Worm (Caenorhabditis elegans) whole organism, L1 larva: ENCODE results near the gene pid-5.
A peak's percentile ranks its signal among the peaks of the same experiment; 100 is the strongest.

Source experiments
- C16A3.4 ChIP-seq: fragments of 150-350 bp; optimal IDR thresholded peaks from 2 replicates; lab custom pipeline; 2014; ENCODE audit warnings: missing biosample characterization, missing genetic modification characterization
- fkh-10 ChIP-seq: sonication (generic microtip); optimal IDR thresholded peaks from 2 replicates; lab custom pipeline; 2017; ENCODE audit warnings: missing biosample characterization, missing genetic modification reagents, missing genetic modification characterization
- lin-13 ChIP-seq: fragments of 150-350 bp; optimal IDR thresholded peaks from 2 replicates; lab custom pipeline; 2014; ENCODE audit warnings: missing biosample characterization, missing genetic modification reagents, missing genetic modification characterization
- mdl-1 ChIP-seq, 2 experiments: fragments of 150-350 bp; optimal IDR thresholded peaks; 2 replicates each; lab custom pipeline; 2014 to 2017; ENCODE audit warnings: missing biosample characterization in 2 of 2, missing genetic modification characterization in 2 of 2, inconsistent platforms in 1 of 2
- nhr-12 ChIP-seq: sonication (generic microtip); optimal IDR thresholded peaks from 2 replicates; lab custom pipeline; 2017; ENCODE audit warnings: missing biosample characterization, missing genetic modification characterization
- nhr-20 ChIP-seq: sonication (generic microtip); optimal IDR thresholded peaks from 2 replicates; lab custom pipeline; 2016; ENCODE audit warnings: mild to moderate bottlenecking, missing genetic modification characterization, missing compliant biosample characterization
- nhr-84 ChIP-seq: sonication (generic microtip); optimal IDR thresholded peaks from 2 replicates; lab custom pipeline; 2017; ENCODE audit warnings: missing biosample characterization, missing genetic modification characterization
- nhr-90 ChIP-seq: sonication (generic microtip); optimal IDR thresholded peaks from 2 replicates; lab custom pipeline; 2016; ENCODE audit warnings: mild to moderate bottlenecking, missing genetic modification characterization, missing compliant biosample characterization; ENCODE audit not compliant: poor library complexity
- pag-3 ChIP-seq: sonication (generic microtip); optimal IDR thresholded peaks from 2 replicates; lab custom pipeline; 2017; ENCODE audit warnings: missing genetic modification characterization, mild to moderate bottlenecking, missing compliant biosample characterization, antibody characterized with exemption, borderline replicate concordance; ENCODE audit not compliant: insufficient read depth
- snpc-4 ChIP-seq: fragments of 150-350 bp; optimal IDR thresholded peaks from 2 replicates; lab custom pipeline; 2014; ENCODE audit warnings: missing biosample characterization, missing genetic modification characterization
- zag-1 ChIP-seq: fragments of 150-350 bp; optimal IDR thresholded peaks from 2 replicates; lab custom pipeline; 2014; ENCODE audit warnings: missing biosample characterization, missing genetic modification characterization
- ztf-11 ChIP-seq, 2 experiments: sonication (generic microtip); optimal IDR thresholded peaks; 2 replicates each; lab custom pipeline; 2016 to 2017; ENCODE audit warnings: missing genetic modification characterization in 2 of 2, missing biosample characterization in 1 of 2, missing compliant biosample characterization in 1 of 2

DNA sequence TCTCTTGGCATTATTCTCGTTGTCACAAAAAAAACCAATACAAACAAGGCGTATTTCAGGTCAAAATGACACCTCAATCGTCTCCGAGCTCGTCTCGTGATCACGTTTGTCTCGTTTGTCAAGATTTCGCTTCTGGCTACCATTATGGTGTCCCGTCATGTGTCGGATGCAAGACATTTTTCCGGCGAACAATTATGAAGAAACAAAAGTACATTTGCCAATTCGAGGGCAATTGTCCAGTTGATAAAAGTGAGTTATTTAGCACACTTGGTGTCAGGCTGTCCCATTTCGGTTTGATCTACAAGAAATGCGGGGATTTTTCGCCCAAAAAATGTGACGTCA, 11.4 kb downstream of the pid-5 start, which contains the start of gene nhr-114:
- TF ChIP-seq nhr-12 (tag; lab: Kevin White, UChicago), result no peak
- no peak for TF ChIP-seq nhr-84 (tag; lab: Kevin White, UChicago)
- no peak for TF ChIP-seq mdl-1 (tag; optimal IDR thresholded peaks at IDR 0.05; lab: Kevin White, UChicago)
- no peak for TF ChIP-seq zag-1 (tag; lab: Kevin White, UChicago)
- TF ChIP-seq lin-13, result no peak
- no peak for TF ChIP-seq nhr-90 (tag; lab: Kevin White, UChicago)
- no peak for TF ChIP-seq ztf-11 (tag; optimal IDR thresholded peaks at IDR 0.05; lab: Kevin White, UChicago)
- TF ChIP-seq pag-3, result no peak
- no peak for TF ChIP-seq nhr-20 (tag; lab: Kevin White, UChicago)
- no peak for TF ChIP-seq fkh-10 (GFP tag; lab: Kevin White, UChicago)
- no peak for TF ChIP-seq C16A3.4 (tag; lab: Kevin White, UChicago)
- TF ChIP-seq snpc-4 (tag; lab: Kevin White, UChicago), result peak; percentile 77
